Worm (Caenorhabditis elegans): Measurements from ENCODE around the gene Y39B6A.41.
A peak's percentile ranks its signal among the peaks of the same experiment; 100 is the strongest.

DNA sequence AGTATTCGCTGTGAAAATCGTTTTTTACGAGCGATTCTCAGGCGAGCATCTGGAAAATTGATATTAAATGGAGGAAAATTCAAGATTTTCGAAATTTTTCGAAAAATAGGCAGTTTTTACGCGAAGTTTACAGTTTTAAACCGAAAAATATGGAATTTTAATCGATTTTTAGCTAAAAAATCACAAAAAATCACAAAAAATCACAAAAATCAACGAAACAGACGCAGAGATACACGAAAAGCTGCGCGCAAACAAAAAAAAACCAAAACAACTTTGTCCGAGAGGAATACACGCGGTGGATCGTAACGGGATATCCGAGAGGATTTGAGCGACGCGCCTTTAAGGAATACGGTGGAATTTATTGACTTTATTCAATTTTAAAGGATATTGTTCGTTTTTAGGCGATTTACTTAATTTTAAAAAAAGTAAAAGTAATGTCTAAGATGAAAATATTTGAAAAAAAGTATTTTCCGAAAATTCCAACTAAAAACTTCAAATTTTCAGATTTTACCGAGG, 8.1 kb downstream of the Y39B6A.41 start, which contains the start of gene Y39B6A.42:
- TF ChIP-seq C17E4.6 (GFP tag; IDR thresholded peaks at IDR 0.05) = no peak
- TF ChIP-seq bed-1 (GFP tag; IDR thresholded peaks at IDR 0.05) = no peak
- TF ChIP-seq ama-1 (optimal IDR thresholded peaks at IDR 0.05) = no peak
- TF ChIP-seq ama-1 (GFP tag; optimal IDR thresholded peaks at IDR 0.05) = no peak
- TF ChIP-seq ztf-6 (GFP tag; IDR thresholded peaks at IDR 0.05) = no peak
- peak; percentile 55 for TF ChIP-seq F49E8.2 (tag; optimal IDR thresholded peaks at IDR 0.05; ENCODE audit: insufficient read depth)
- TF ChIP-seq him-1 (tag; optimal IDR thresholded peaks at IDR 0.05) = no peak
- TF ChIP-seq sea-2 (GFP tag; IDR thresholded peaks at IDR 0.05) = no peak
- TF ChIP-seq athp-1 (tag; optimal IDR thresholded peaks at IDR 0.05) = no peak
- TF ChIP-seq nfya-1 (tag; optimal IDR thresholded peaks at IDR 0.05; ENCODE audit: borderline replicate concordance, insufficient read depth) = no peak
- TF ChIP-seq hsf-1 (GFP tag; IDR thresholded peaks at IDR 0.05) = no peak
- no peak for TF ChIP-seq dpl-1 (GFP tag; optimal IDR thresholded peaks at IDR 0.05)
- no peak for TF ChIP-seq rec-8 (tag; optimal IDR thresholded peaks at IDR 0.05)
- no peak for TF ChIP-seq unc-62 (GFP tag; optimal IDR thresholded peaks at IDR 0.05)

Data from whole organism, young adult.